Worm (Caenorhabditis elegans) whole organism, late embryonic: ENCODE data around the gene W03D2.9.
A peak's percentile ranks its signal among the peaks of the same experiment; 100 is the strongest.

Experiments used
- C38D4.7 ChIP-seq: fragments of 200-800 bp; sonication (Bioruptor generic); optimal IDR thresholded peaks from 2 replicates; lab custom pipeline; 2018; ENCODE audit warnings: mild to moderate bottlenecking, missing genetic modification characterization, moderate library complexity, missing compliant biosample characterization
- F13H6.1 ChIP-seq: sonication (generic microtip); optimal IDR thresholded peaks from 2 replicates; lab custom pipeline; 2016; ENCODE audit warnings: missing genetic modification characterization, missing compliant biosample characterization
- K02D7.2 ChIP-seq: sonication (generic microtip); optimal IDR thresholded peaks from 2 replicates; lab custom pipeline; 2017; ENCODE audit warnings: mild to moderate bottlenecking, missing genetic modification characterization, missing compliant biosample characterization
- Y22D7AL.16 ChIP-seq: sonication (generic microtip); optimal IDR thresholded peaks from 2 replicates; lab custom pipeline; 2016; ENCODE audit warnings: missing genetic modification characterization, missing compliant biosample characterization
- ama-1 ChIP-seq: fragments of 150-350 bp; optimal IDR thresholded peaks from 2 replicates; lab custom pipeline; 2014
- ceh-14 ChIP-seq: sonication (generic microtip); optimal IDR thresholded peaks from 2 replicates; lab custom pipeline; 2016; ENCODE audit warnings: missing genotype, missing genetic modification characterization, missing compliant biosample characterization
- ceh-18 ChIP-seq: sonication (generic microtip); optimal IDR thresholded peaks from 2 replicates; lab custom pipeline; 2016; ENCODE audit warnings: missing genetic modification characterization, missing compliant biosample characterization
- ceh-19 ChIP-seq: fragments of 200-800 bp; sonication (Bioruptor generic); optimal IDR thresholded peaks from 2 replicates; lab custom pipeline; 2018; ENCODE audit warnings: mild to moderate bottlenecking, missing genetic modification characterization, missing compliant biosample characterization
- ceh-22 ChIP-seq: sonication (generic microtip); optimal IDR thresholded peaks from 2 replicates; lab custom pipeline; 2017; ENCODE audit warnings: missing biosample characterization, missing genetic modification characterization
- ceh-24 ChIP-seq: sonication (generic microtip); optimal IDR thresholded peaks from 2 replicates; lab custom pipeline; 2016; ENCODE audit warnings: mild to moderate bottlenecking, missing genetic modification characterization, missing compliant biosample characterization
- ceh-30 ChIP-seq: fragments of 150-350 bp; optimal IDR thresholded peaks from 2 replicates; lab custom pipeline; 2014; ENCODE audit warnings: missing biosample characterization, missing genetic modification characterization
- ceh-31 ChIP-seq: sonication (generic microtip); optimal IDR thresholded peaks from 2 replicates; lab custom pipeline; 2016; ENCODE audit warnings: missing genetic modification characterization, missing compliant biosample characterization
- ceh-34 ChIP-seq: sonication (generic microtip); optimal IDR thresholded peaks from 2 replicates; lab custom pipeline; 2016; ENCODE audit warnings: mild to moderate bottlenecking, missing genetic modification characterization, missing compliant biosample characterization
- elt-2 ChIP-seq: sonication (generic microtip); optimal IDR thresholded peaks from 2 replicates; lab custom pipeline; 2016; ENCODE audit warnings: missing genetic modification reagents, missing genetic modification characterization, missing compliant biosample characterization
- ets-4 ChIP-seq: sonication (generic microtip); optimal IDR thresholded peaks from 2 replicates; lab custom pipeline; 2016; ENCODE audit warnings: missing genetic modification characterization, missing compliant biosample characterization
- eyg-1 ChIP-seq: sonication (generic microtip); optimal IDR thresholded peaks from 2 replicates; lab custom pipeline; 2016; ENCODE audit warnings: missing genotype, missing genetic modification characterization, missing compliant biosample characterization
- fax-1 ChIP-seq: sonication (generic microtip); optimal IDR thresholded peaks from 2 replicates; lab custom pipeline; 2016; ENCODE audit warnings: missing genotype, missing genetic modification characterization, missing compliant biosample characterization
- fkh-10 ChIP-seq: fragments of 150-350 bp; optimal IDR thresholded peaks from 2 replicates; lab custom pipeline; 2014; ENCODE audit warnings: missing biosample characterization, missing genetic modification reagents, missing genetic modification characterization
- hlh-15 ChIP-seq: sonication (generic microtip); optimal IDR thresholded peaks from 2 replicates; lab custom pipeline; 2016; ENCODE audit warnings: missing genetic modification characterization, missing compliant biosample characterization
- hlh-6 ChIP-seq: sonication (generic microtip); optimal IDR thresholded peaks from 2 replicates; lab custom pipeline; 2016; ENCODE audit warnings: missing genotype, missing genetic modification characterization, missing compliant biosample characterization
- hlh-8 ChIP-seq: sonication (generic microtip); optimal IDR thresholded peaks from 2 replicates; lab custom pipeline; 2016; ENCODE audit warnings: missing genotype, missing genetic modification characterization, missing compliant biosample characterization
- lim-6 ChIP-seq: sonication (generic microtip); optimal IDR thresholded peaks from 2 replicates; lab custom pipeline; 2016; ENCODE audit warnings: missing genetic modification characterization, missing compliant biosample characterization
- lin-11 ChIP-seq: fragments of 200-800 bp; sonication (Bioruptor generic); optimal IDR thresholded peaks from 2 replicates; lab custom pipeline; 2018; ENCODE audit warnings: mild to moderate bottlenecking, missing genetic modification characterization, missing compliant biosample characterization
- nhr-11 ChIP-seq: fragments of 150-350 bp; optimal IDR thresholded peaks from 2 replicates; lab custom pipeline; 2014; ENCODE audit warnings: missing biosample characterization, missing genetic modification characterization
- nhr-232 ChIP-seq: sonication (generic microtip); optimal IDR thresholded peaks from 2 replicates; lab custom pipeline; 2016; ENCODE audit warnings: missing genetic modification characterization, missing compliant biosample characterization
- npax-4 ChIP-seq: sonication (generic microtip); optimal IDR thresholded peaks from 2 replicates; lab custom pipeline; 2016; ENCODE audit warnings: missing genetic modification characterization, missing compliant biosample characterization
- pat-9 ChIP-seq: fragments of 200-800 bp; sonication (Bioruptor generic); optimal IDR thresholded peaks from 2 replicates; lab custom pipeline; 2018; ENCODE audit warnings: mild to moderate bottlenecking, missing genetic modification characterization, moderate library complexity, missing compliant biosample characterization
- pha-4 ChIP-seq: fragments of 150-350 bp; optimal IDR thresholded peaks from 2 replicates; lab custom pipeline; 2018; ENCODE audit warnings: missing biosample characterization, missing genetic modification reagents, missing genetic modification characterization
- rnt-1 ChIP-seq: sonication (generic microtip); optimal IDR thresholded peaks from 2 replicates; lab custom pipeline; 2016; ENCODE audit warnings: missing genetic modification characterization, missing compliant biosample characterization
- sdc-2 ChIP-seq: sonication (generic microtip); optimal IDR thresholded peaks from 2 replicates; lab custom pipeline; 2016; ENCODE audit warnings: missing genotype, missing genetic modification characterization, missing compliant biosample characterization
- syd-9 ChIP-seq: sonication (generic microtip); optimal IDR thresholded peaks from 2 replicates; lab custom pipeline; 2016; ENCODE audit warnings: mild to moderate bottlenecking, missing genetic modification characterization, moderate library complexity, missing compliant biosample characterization
- tbx-7 ChIP-seq: sonication (generic microtip); optimal IDR thresholded peaks from 2 replicates; lab custom pipeline; 2016; ENCODE audit warnings: missing genotype, missing genetic modification characterization, missing compliant biosample characterization
- ttx-3 ChIP-seq: sonication (generic microtip); optimal IDR thresholded peaks from 2 replicates; lab custom pipeline; 2016; ENCODE audit warnings: missing genetic modification reagents, missing genetic modification characterization, missing compliant biosample characterization
- unc-3 ChIP-seq, 2 experiments: fragments of 200-800 bp in 1 of 2; sonication (Bioruptor generic) in 1 of 2; sonication (generic microtip) in 1 of 2; conservative IDR thresholded peaks in 1 of 2; optimal IDR thresholded peaks in 1 of 2; 2 replicates each; pipeline versions ENCODE4 v1.3.6 to Lab custom; 2016 to 2022; ENCODE audit warnings: missing compliant biosample characterization in 2 of 2, missing genetic modification characterization in 2 of 2, missing genetic modification reagents in 1 of 2
- unc-86 ChIP-seq: sonication (generic microtip); optimal IDR thresholded peaks from 2 replicates; lab custom pipeline; 2016; ENCODE audit warnings: missing genetic modification characterization, missing compliant biosample characterization
- ztf-16 ChIP-seq: sonication (generic microtip); optimal IDR thresholded peaks from 2 replicates; lab custom pipeline; 2017; ENCODE audit warnings: missing genetic modification characterization, missing compliant biosample characterization

The W03D2.9 gene

DNA sequence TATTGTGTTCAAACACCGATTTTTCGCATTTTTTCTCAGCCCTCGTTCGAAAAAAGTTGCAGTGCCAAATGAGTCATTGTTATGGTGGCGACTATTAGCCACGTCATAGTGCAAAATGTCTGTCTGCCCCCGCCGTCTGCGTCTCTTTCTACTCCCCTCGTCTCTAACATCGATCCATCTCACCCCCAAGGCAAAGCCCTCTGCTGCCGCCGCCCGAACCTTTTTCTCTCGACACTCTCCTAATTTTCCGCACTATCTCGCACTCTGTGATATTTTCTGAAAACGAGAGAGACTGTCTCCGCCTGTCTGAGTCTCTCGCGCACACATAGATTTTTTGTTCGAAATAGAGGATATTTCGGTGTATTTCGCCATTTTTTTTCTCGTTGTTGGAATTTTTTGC is 18.6 kb upstream of the W03D2.9 start (continued):
- TF ChIP-seq pha-4 (tag; lab: Kevin White, UChicago) (no peak), nhr-232 (no peak), ceh-19 (GFP tag; lab: Kevin White, UChicago) (no peak), rnt-1 (tag; lab: Kevin White, UChicago) (no peak), fax-1 (tag; lab: Kevin White, UChicago) (no peak), elt-2 (tag; lab: Kevin White, UChicago) (no peak), ceh-18 (tag; lab: Kevin White, UChicago) (peak; percentile 73), lin-11 (tag; lab: Kevin White, UChicago) (no peak), C38D4.7 (no peak), eyg-1 (tag; lab: Kevin White, UChicago) (no peak), ceh-31 (tag; lab: Kevin White, UChicago) (peak; percentile 66), lim-6 (tag; lab: Kevin White, UChicago) (no peak), ceh-34 (tag; lab: Kevin White, UChicago) (peak; percentile 27), tbx-7 (tag; lab: Kevin White, UChicago) (no peak), sdc-2 (tag; lab: Kevin White, UChicago) (no peak)

DNA sequence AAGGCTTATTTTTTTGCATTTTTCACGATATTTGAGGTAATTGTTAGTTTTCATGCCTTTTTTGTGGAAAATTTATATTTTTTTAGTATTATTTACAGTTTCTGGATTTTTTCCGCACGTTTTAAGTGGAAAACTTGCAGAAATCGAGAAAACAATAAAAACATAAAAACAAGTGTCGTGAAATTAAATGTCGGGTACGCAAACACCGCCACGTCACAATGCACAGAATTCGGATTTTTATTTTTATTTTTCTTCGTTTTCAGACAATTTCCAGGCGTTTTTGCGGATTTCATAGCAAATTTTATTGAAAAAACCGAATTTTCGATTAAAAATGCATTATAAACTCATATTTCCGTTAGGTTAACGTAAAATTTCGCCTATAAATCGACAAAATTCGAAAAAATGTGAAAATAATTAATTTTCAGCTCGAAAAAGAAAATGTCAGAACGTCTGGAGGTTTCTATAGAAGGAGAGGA is 11.3 kb upstream of the W03D2.9 start, which contains the start of gene C35B1.2:
C35B1.2 (plus strand) TSS at position 426 of the 476 bp plus-strand sequence.
- TF ChIP-seq tbx-7 (tag; lab: Kevin White, UChicago) = no peak
- TF ChIP-seq K02D7.2 (tag; lab: Kevin White, UChicago) = no peak
- TF ChIP-seq Y22D7AL.16 (tag; lab: Kevin White, UChicago) = no peak
- TF ChIP-seq syd-9 (tag; lab: Kevin White, UChicago) = no peak
- TF ChIP-seq ets-4 (tag; lab: Kevin White, UChicago) = no peak
- no peak for TF ChIP-seq unc-3 (GFP tag; conservative IDR thresholded peaks at IDR 0.05; lab: Robert Waterston, UW)
- TF ChIP-seq unc-3 (tag; optimal IDR thresholded peaks at IDR 0.05; lab: Kevin White, UChicago) = no peak
- no peak for TF ChIP-seq unc-86
- no peak for TF ChIP-seq fkh-10
- no peak for TF ChIP-seq ztf-16
- no peak for TF ChIP-seq ceh-24
- TF ChIP-seq hlh-8 = no peak
- no peak for TF ChIP-seq pat-9 (tag; lab: Kevin White, UChicago)
- no peak for TF ChIP-seq pha-4 (tag; lab: Kevin White, UChicago)
- TF ChIP-seq elt-2 (tag; lab: Kevin White, UChicago) = no peak
- no peak for TF ChIP-seq hlh-15 (tag; lab: Kevin White, UChicago)
- TF ChIP-seq ceh-22 (tag; lab: Kevin White, UChicago) = no peak

ce11 chrIV:4085022-4085421 is 10.5 kb upstream of the W03D2.9 start:
- TF ChIP-seq fax-1 (tag; lab: Kevin White, UChicago) (no peak), ceh-14 (no peak), ceh-34 (tag; lab: Kevin White, UChicago) (no peak)
- TF ChIP-seq, all 69 proteins: peak for 0

DNA sequence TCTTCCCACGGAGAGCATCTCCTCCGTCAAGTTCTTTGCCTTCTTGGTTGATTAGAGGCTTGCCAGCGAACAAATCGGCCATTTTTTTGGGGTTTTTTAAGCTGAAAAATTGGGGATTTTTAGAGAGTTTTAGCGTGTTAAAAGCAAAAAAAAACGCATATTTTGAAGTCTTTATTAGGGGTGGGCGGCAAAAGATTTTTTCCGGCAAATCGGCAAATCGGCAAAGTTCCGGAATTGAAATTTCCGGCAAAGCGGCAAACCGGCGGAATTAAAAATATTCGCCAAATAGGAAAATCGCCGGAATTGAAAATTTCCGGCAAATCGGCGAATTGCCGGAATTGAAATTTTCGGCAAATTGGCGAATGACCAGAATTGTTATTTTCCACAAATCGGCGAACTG is 9.6 kb upstream of the W03D2.9 start, which contains the start of gene C35B1.5:
C35B1.5 (minus strand) TSS at position 101 of the 400 bp plus-strand sequence.
- TF ChIP-seq Y22D7AL.16 (tag; lab: Kevin White, UChicago) = no peak
- TF ChIP-seq ttx-3 (tag; lab: Kevin White, UChicago) = no peak
- no peak for TF ChIP-seq ceh-30 (tag; lab: Kevin White, UChicago)

DNA sequence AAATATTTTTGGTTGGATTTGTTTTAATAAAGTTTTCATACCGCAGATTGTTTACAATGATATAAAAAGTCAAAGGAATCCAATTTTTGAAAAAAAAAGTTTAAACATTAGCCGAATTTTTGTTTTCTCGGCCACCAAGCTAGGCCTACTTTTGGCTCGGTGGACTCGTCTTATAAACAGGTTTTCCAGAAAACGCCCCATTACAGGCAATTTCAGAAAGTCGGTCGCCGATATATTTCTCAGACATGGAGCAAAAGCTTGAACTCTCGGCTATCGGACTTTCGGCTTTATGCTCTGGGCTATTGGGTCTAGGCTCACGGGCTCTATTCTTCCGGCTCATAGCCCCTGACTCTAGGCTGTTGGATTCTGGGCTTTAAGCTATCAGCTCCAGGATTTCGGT is 8.6 kb upstream of the W03D2.9 start:
- TF ChIP-seq lim-6 (tag; lab: Kevin White, UChicago) (no peak), npax-4 (tag; lab: Kevin White, UChicago) (no peak), hlh-8 (no peak), ceh-22 (tag; lab: Kevin White, UChicago) (no peak), hlh-6 (tag; lab: Kevin White, UChicago) (no peak), ama-1 (lab: Kevin White, UChicago) (no peak), ceh-34 (tag; lab: Kevin White, UChicago) (no peak), F13H6.1 (tag; lab: Kevin White, UChicago) (no peak), ceh-18 (tag; lab: Kevin White, UChicago) (no peak), nhr-11 (tag; lab: Kevin White, UChicago) (no peak), tbx-7 (tag; lab: Kevin White, UChicago) (no peak)
- TF ChIP-seq, all 69 proteins: peak for 0
